Fruit fly (Drosophila melanogaster): ENCODE results near the gene CG43844.

CG43844 gene

dm6 chr3R:21841474-21842376, 47.6 kb upstream of the CG43844 start:
- TF ChIP-seq NK7.1 (GFP tag; optimal IDR thresholded peaks at IDR 0.05) = no peak
- peak; percentile 23 for TF ChIP-seq Ets65A (GFP tag)
- no peak for TF ChIP-seq CG4328 (GFP tag; optimal IDR thresholded peaks at IDR 0.05)
- no peak for TF ChIP-seq tll (GFP tag; optimal IDR thresholded peaks at IDR 0.05)
- TF ChIP-seq gt (GFP tag; IDR thresholded peaks at IDR 0.05) = no peak
- peak; percentile 14 for TF ChIP-seq gem (tag; optimal IDR thresholded peaks at IDR 0.05)
- TF ChIP-seq vnd (GFP tag; IDR thresholded peaks at IDR 0.05; ENCODE audit: partially characterized antibody) = no peak
- TF ChIP-seq Gug (GFP tag; IDR thresholded peaks at IDR 0.05) = no peak
- no peak for TF ChIP-seq CG1529 (GFP tag; optimal IDR thresholded peaks at IDR 0.05)
- no peak for TF ChIP-seq CG13123 (GFP tag; optimal IDR thresholded peaks at IDR 0.05)
- TF ChIP-seq Rfx (GFP tag; IDR thresholded peaks at IDR 0.05) = no peak
- no peak for TF ChIP-seq aop (GFP tag; IDR thresholded peaks at IDR 0.05)
- no peak for TF ChIP-seq HmgD (GFP tag; optimal IDR thresholded peaks at IDR 0.05)
- no peak for TF ChIP-seq CG6683 (GFP tag; optimal IDR thresholded peaks at IDR 0.05)
- TF ChIP-seq Spps (tag; optimal IDR thresholded peaks at IDR 0.05) = no peak
- TF ChIP-seq sens (GFP tag) = peak; percentile 52
- no peak for TF ChIP-seq ham (GFP tag; IDR thresholded peaks at IDR 0.05)
- no peak for TF ChIP-seq mld (GFP tag; IDR thresholded peaks at IDR 0.05; ENCODE audit: partially characterized antibody)
- no peak for TF ChIP-seq CG2875 (GFP tag; optimal IDR thresholded peaks at IDR 0.05)
- no peak for TF ChIP-seq Jarid2 (GFP tag; optimal IDR thresholded peaks at IDR 0.05)
- TF ChIP-seq sqz (GFP tag; optimal IDR thresholded peaks at IDR 0.05) = peak; percentile 47
- TF ChIP-seq NC2β (GFP tag; optimal IDR thresholded peaks at IDR 0.05) = no peak
- peak; percentile 1 for TF ChIP-seq phol (tag; optimal IDR thresholded peaks at IDR 0.05)
- no peak for TF ChIP-seq sna (GFP tag; IDR thresholded peaks at IDR 0.05; ENCODE audit: partially characterized antibody)
- TF ChIP-seq CG17912 (GFP tag; optimal IDR thresholded peaks at IDR 0.05) = no peak
- no peak for TF ChIP-seq CTCF (GFP tag; optimal IDR thresholded peaks at IDR 0.05)
- TF ChIP-seq CG11723 (GFP tag; optimal IDR thresholded peaks at IDR 0.05) = no peak
- no peak for TF ChIP-seq Fer1 (GFP tag; optimal IDR thresholded peaks at IDR 0.05)
- no peak for TF ChIP-seq Ptx1 (GFP tag; IDR thresholded peaks at IDR 0.05)
- no peak for TF ChIP-seq Drgx (GFP tag; IDR thresholded peaks at IDR 0.05)
- no peak for TF ChIP-seq Xbp1 (GFP tag; optimal IDR thresholded peaks at IDR 0.05)
- TF ChIP-seq ci (GFP tag; IDR thresholded peaks at IDR 0.05) = no peak
- no peak for TF ChIP-seq Ravus (GFP tag; IDR thresholded peaks at IDR 0.05)
- TF ChIP-seq Trl (optimal IDR thresholded peaks at IDR 0.05) = no peak
- TF ChIP-seq Trl (GFP tag; optimal IDR thresholded peaks at IDR 0.05) = no peak
- TF ChIP-seq crol (GFP tag; IDR thresholded peaks at IDR 0.05) = peak; percentile 86
- TF ChIP-seq insv (GFP tag; optimal IDR thresholded peaks at IDR 0.05) = no peak
- no peak for TF ChIP-seq CG13624 (GFP tag; optimal IDR thresholded peaks at IDR 0.05)
- TF ChIP-seq CG6272 (GFP tag; IDR thresholded peaks at IDR 0.05) = no peak
- TF ChIP-seq CG7839 (tag; optimal IDR thresholded peaks at IDR 0.05) = no peak
- TF ChIP-seq lola (GFP tag; optimal IDR thresholded peaks at IDR 0.05) = no peak
- no peak for TF ChIP-seq CG32532 (GFP tag; IDR thresholded peaks at IDR 0.05)
- no peak for TF ChIP-seq CG9727 (GFP tag; optimal IDR thresholded peaks at IDR 0.05)
- TF ChIP-seq CG1832 (GFP tag; optimal IDR thresholded peaks at IDR 0.05) = no peak
- TF ChIP-seq ems (GFP tag; optimal IDR thresholded peaks at IDR 0.05) = no peak
- no peak for TF ChIP-seq sc (optimal IDR thresholded peaks at IDR 0.05)
- no peak for TF ChIP-seq sc (GFP tag; optimal IDR thresholded peaks at IDR 0.05)
- TF ChIP-seq gce (GFP tag; IDR thresholded peaks at IDR 0.05) = no peak
- peak; percentile 86 for TF ChIP-seq vvl (GFP tag; IDR thresholded peaks at IDR 0.05)
- no peak for TF ChIP-seq Nf-YB (GFP tag; optimal IDR thresholded peaks at IDR 0.05)
- TF ChIP-seq wor (GFP tag; IDR thresholded peaks at IDR 0.05) = no peak

All from whole organism, embryonic.